Worm (Caenorhabditis elegans) whole organism, L3 larva: Measurements from ENCODE around the gene rnp-7.

Experiments
- R02D3.7 ChIP-seq: fragments of 150-350 bp; optimal IDR thresholded peaks from 2 replicates; lab custom pipeline; 2014; ENCODE audit warnings: missing biosample characterization, missing genetic modification characterization
- ZK546.5 ChIP-seq: sonication (generic microtip); optimal IDR thresholded peaks from 2 replicates; lab custom pipeline; 2017; ENCODE audit warnings: missing biosample characterization, missing genetic modification characterization
- aly-2 ChIP-seq: fragments of 150-350 bp; optimal IDR thresholded peaks from 2 replicates; lab custom pipeline; 2014; ENCODE audit warnings: missing biosample characterization, missing genetic modification characterization
- ama-1 ChIP-seq: fragments of 150-350 bp; optimal IDR thresholded peaks from 2 replicates; lab custom pipeline; 2018
- ceh-16 ChIP-seq: sonication (generic microtip); optimal IDR thresholded peaks from 2 replicates; lab custom pipeline; 2017; ENCODE audit warnings: missing biosample characterization, missing genetic modification characterization
- ceh-28 ChIP-seq: fragments of 150-350 bp; optimal IDR thresholded peaks from 2 replicates; lab custom pipeline; 2014; ENCODE audit warnings: missing biosample characterization, missing genetic modification reagents, missing genetic modification characterization
- ceh-82 ChIP-seq: fragments of 150-350 bp; optimal IDR thresholded peaks from 2 replicates; lab custom pipeline; 2014; ENCODE audit warnings: missing biosample characterization, missing genetic modification characterization
- ceh-9 ChIP-seq: sonication (generic microtip); optimal IDR thresholded peaks from 2 replicates; lab custom pipeline; 2018; ENCODE audit warnings: missing biosample characterization, missing genetic modification characterization
- daf-12 ChIP-seq: fragments of 150-350 bp; optimal IDR thresholded peaks from 2 replicates; lab custom pipeline; 2014; ENCODE audit warnings: missing biosample characterization, missing genetic modification reagents, missing genetic modification characterization
- egl-27 ChIP-seq: sonication (generic microtip); optimal IDR thresholded peaks from 4 replicates; lab custom pipeline; 2017; ENCODE audit warnings: missing biosample characterization, missing genetic modification reagents, missing genetic modification characterization
- egl-5 ChIP-seq: fragments of 150-350 bp; optimal IDR thresholded peaks from 2 replicates; lab custom pipeline; 2017; ENCODE audit warnings: missing biosample characterization, missing genetic modification reagents, missing genetic modification characterization, inconsistent platforms
- elt-1 ChIP-seq: fragments of 150-350 bp; optimal IDR thresholded peaks from 2 replicates; lab custom pipeline; 2014; ENCODE audit warnings: missing biosample characterization, missing genetic modification characterization
- elt-2 ChIP-seq: sonication (generic microtip); optimal IDR thresholded peaks from 2 replicates; lab custom pipeline; 2016; ENCODE audit warnings: missing genetic modification reagents, mild to moderate bottlenecking, missing genetic modification characterization, missing compliant biosample characterization
- elt-3 ChIP-seq, 3 experiments: fragments of 150-350 bp in 1 of 3; sonication (generic microtip) in 2 of 3; optimal IDR thresholded peaks; 2 replicates in 2 of 3; 4 replicates in 1 of 3; lab custom pipeline; 2014 to 2017; ENCODE audit warnings: missing biosample characterization in 3 of 3, missing genetic modification characterization in 3 of 3
- eor-1 ChIP-seq, 2 experiments: fragments of 150-350 bp; optimal IDR thresholded peaks; 2 replicates each; lab custom pipeline; 2014 to 2018; ENCODE audit warnings: missing biosample characterization in 2 of 2, missing genetic modification characterization in 2 of 2
- fkh-10 ChIP-seq: sonication (generic microtip); optimal IDR thresholded peaks from 2 replicates; lab custom pipeline; 2017; ENCODE audit warnings: missing biosample characterization, missing genetic modification reagents, missing genetic modification characterization
- fkh-2 ChIP-seq: fragments of 150-350 bp; optimal IDR thresholded peaks from 2 replicates; lab custom pipeline; 2014; ENCODE audit warnings: missing biosample characterization, missing genetic modification reagents, missing genetic modification characterization
- fos-1 ChIP-seq: fragments of 150-350 bp; optimal IDR thresholded peaks from 2 replicates; lab custom pipeline; 2014; ENCODE audit warnings: missing biosample characterization, missing genetic modification characterization
- hmg-11 ChIP-seq: sonication (generic microtip); optimal IDR thresholded peaks from 2 replicates; lab custom pipeline; 2016; ENCODE audit warnings: missing genetic modification characterization, missing compliant biosample characterization
- jun-1 ChIP-seq: fragments of 150-350 bp; optimal IDR thresholded peaks from 2 replicates; lab custom pipeline; 2014; ENCODE audit warnings: missing biosample characterization, missing genetic modification reagents, missing genetic modification characterization
- lin-15B ChIP-seq: fragments of 150-350 bp; optimal IDR thresholded peaks from 2 replicates; lab custom pipeline; 2014; ENCODE audit warnings: missing biosample characterization, missing genetic modification characterization
- lin-39 ChIP-seq: fragments of 150-350 bp; optimal IDR thresholded peaks from 2 replicates; lab custom pipeline; 2018; ENCODE audit warnings: missing biosample characterization, missing genetic modification reagents, missing genetic modification characterization
- lsy-12 ChIP-seq: sonication (generic microtip); optimal IDR thresholded peaks from 2 replicates; lab custom pipeline; 2016; ENCODE audit warnings: mild to moderate bottlenecking, missing genetic modification characterization, missing compliant biosample characterization
- mdl-1 ChIP-seq: fragments of 150-350 bp; optimal IDR thresholded peaks from 2 replicates; lab custom pipeline; 2014; ENCODE audit warnings: missing biosample characterization, missing genetic modification characterization
- mml-1 ChIP-seq: fragments of 150-350 bp; sonication (generic microtip); optimal IDR thresholded peaks from 3 replicates; lab custom pipeline; 2014; ENCODE audit warnings: missing biosample characterization, missing genetic modification characterization
- nfya-1 ChIP-seq: sonication (generic microtip); optimal IDR thresholded peaks from 2 replicates; lab custom pipeline; 2017; ENCODE audit warnings: missing genetic modification characterization, mild to moderate bottlenecking, missing compliant biosample characterization, antibody characterized with exemption, moderate library complexity; ENCODE audit not compliant: insufficient read depth
- nhr-11 ChIP-seq: fragments of 150-350 bp; optimal IDR thresholded peaks from 2 replicates; lab custom pipeline; 2014; ENCODE audit warnings: missing biosample characterization, missing genetic modification characterization
- nhr-12 ChIP-seq: fragments of 150-350 bp; optimal IDR thresholded peaks from 2 replicates; lab custom pipeline; 2014; ENCODE audit warnings: missing biosample characterization, missing genetic modification characterization
- nhr-23 ChIP-seq: fragments of 150-350 bp; optimal IDR thresholded peaks from 2 replicates; lab custom pipeline; 2014; ENCODE audit warnings: missing biosample characterization, missing genetic modification reagents, missing genetic modification characterization
- nhr-237 ChIP-seq: fragments of 150-350 bp; optimal IDR thresholded peaks from 2 replicates; lab custom pipeline; 2014; ENCODE audit warnings: missing biosample characterization, missing genetic modification characterization
- nhr-25 ChIP-seq: sonication (generic microtip); optimal IDR thresholded peaks from 2 replicates; lab custom pipeline; 2017; ENCODE audit warnings: missing biosample characterization, missing genetic modification characterization
- nhr-28 ChIP-seq: fragments of 150-350 bp; optimal IDR thresholded peaks from 2 replicates; lab custom pipeline; 2014; ENCODE audit warnings: missing biosample characterization, missing genetic modification characterization
- nhr-43 ChIP-seq: sonication (generic microtip); optimal IDR thresholded peaks from 2 replicates; lab custom pipeline; 2016; ENCODE audit warnings: mild to moderate bottlenecking, missing genetic modification characterization, missing compliant biosample characterization; ENCODE audit not compliant: poor library complexity, severe bottlenecking
- nhr-67 ChIP-seq: fragments of 150-350 bp; optimal IDR thresholded peaks from 2 replicates; lab custom pipeline; 2014; ENCODE audit warnings: missing biosample characterization, missing genetic modification characterization
- nhr-76 ChIP-seq: fragments of 150-350 bp; sonication (generic microtip); optimal IDR thresholded peaks from 5 replicates; lab custom pipeline; 2014; ENCODE audit warnings: missing biosample characterization, missing genetic modification characterization
- nhr-77 ChIP-seq: fragments of 150-350 bp; optimal IDR thresholded peaks from 2 replicates; lab custom pipeline; 2014; ENCODE audit warnings: missing biosample characterization, missing genetic modification characterization
- pha-4 ChIP-seq: fragments of 150-350 bp; optimal IDR thresholded peaks from 2 replicates; lab custom pipeline; 2014; ENCODE audit warnings: missing biosample characterization, missing genetic modification reagents, missing genetic modification characterization
- pqm-1 ChIP-seq: fragments of 150-350 bp; optimal IDR thresholded peaks from 2 replicates; lab custom pipeline; 2017; ENCODE audit warnings: missing biosample characterization, missing genetic modification characterization, inconsistent platforms
- sea-2 ChIP-seq: fragments of 150-350 bp; sonication (generic microtip); optimal IDR thresholded peaks from 4 replicates; lab custom pipeline; 2014; ENCODE audit warnings: missing biosample characterization, missing genetic modification reagents, missing genetic modification characterization
- skn-1 ChIP-seq: fragments of 150-350 bp; optimal IDR thresholded peaks from 2 replicates; lab custom pipeline; 2014; ENCODE audit warnings: missing biosample characterization, missing genetic modification characterization
- snpc-4 ChIP-seq: fragments of 150-350 bp; optimal IDR thresholded peaks from 2 replicates; lab custom pipeline; 2014; ENCODE audit warnings: missing biosample characterization, missing genetic modification characterization
- tbx-2 ChIP-seq: sonication (generic microtip); optimal IDR thresholded peaks from 2 replicates; lab custom pipeline; 2016; ENCODE audit warnings: mild to moderate bottlenecking, missing genetic modification characterization, missing compliant biosample characterization
- unc-39 ChIP-seq: sonication (generic microtip); optimal IDR thresholded peaks from 4 replicates; lab custom pipeline; 2017; ENCODE audit warnings: missing biosample characterization, missing genetic modification characterization
- unc-62 ChIP-seq: fragments of 150-350 bp; sonication (generic microtip); optimal IDR thresholded peaks from 4 replicates; lab custom pipeline; 2014; ENCODE audit warnings: missing biosample characterization, missing genetic modification reagents, missing genetic modification characterization
- zag-1 ChIP-seq: fragments of 150-350 bp; optimal IDR thresholded peaks from 2 replicates; lab custom pipeline; 2014; ENCODE audit warnings: missing biosample characterization, missing genetic modification characterization
- ztf-11 ChIP-seq: fragments of 150-350 bp; optimal IDR thresholded peaks from 2 replicates; lab custom pipeline; 2014; ENCODE audit warnings: missing biosample characterization, missing genetic modification characterization
- ztf-4 ChIP-seq: fragments of 150-350 bp; optimal IDR thresholded peaks from 2 replicates; lab custom pipeline; 2014; ENCODE audit warnings: missing biosample characterization, missing genetic modification characterization

rnp-7 gene

DNA sequence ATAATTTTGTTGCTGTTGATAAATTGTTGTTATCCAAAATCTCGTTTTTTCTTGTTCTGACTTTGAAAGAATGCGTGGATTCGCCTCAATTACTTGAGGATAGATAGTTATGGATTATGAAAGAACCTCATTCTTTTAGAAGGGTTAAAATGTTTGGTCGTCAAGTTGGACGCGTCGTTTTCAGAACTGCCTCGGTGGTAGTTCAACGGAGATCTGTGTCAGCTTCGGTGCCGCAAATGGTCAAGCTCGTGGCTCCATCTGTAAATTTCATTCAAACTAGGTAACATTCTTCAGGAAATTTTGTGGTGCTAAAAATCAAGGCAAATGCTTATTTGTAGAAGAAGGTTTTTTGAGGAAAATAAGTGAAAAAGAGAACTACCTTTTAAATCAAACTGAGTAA, 19.7 kb upstream of the rnp-7 start, which contains the start of gene ndab-2:
Gene ndab-2 (plus strand): TSS at position 140 of the 400 bp plus-strand sequence.
- TF ChIP-seq elt-2 (tag; lab: Kevin White, UChicago) (no peak), ama-1 (lab: Kevin White, UChicago) (peak; percentile 66)

DNA sequence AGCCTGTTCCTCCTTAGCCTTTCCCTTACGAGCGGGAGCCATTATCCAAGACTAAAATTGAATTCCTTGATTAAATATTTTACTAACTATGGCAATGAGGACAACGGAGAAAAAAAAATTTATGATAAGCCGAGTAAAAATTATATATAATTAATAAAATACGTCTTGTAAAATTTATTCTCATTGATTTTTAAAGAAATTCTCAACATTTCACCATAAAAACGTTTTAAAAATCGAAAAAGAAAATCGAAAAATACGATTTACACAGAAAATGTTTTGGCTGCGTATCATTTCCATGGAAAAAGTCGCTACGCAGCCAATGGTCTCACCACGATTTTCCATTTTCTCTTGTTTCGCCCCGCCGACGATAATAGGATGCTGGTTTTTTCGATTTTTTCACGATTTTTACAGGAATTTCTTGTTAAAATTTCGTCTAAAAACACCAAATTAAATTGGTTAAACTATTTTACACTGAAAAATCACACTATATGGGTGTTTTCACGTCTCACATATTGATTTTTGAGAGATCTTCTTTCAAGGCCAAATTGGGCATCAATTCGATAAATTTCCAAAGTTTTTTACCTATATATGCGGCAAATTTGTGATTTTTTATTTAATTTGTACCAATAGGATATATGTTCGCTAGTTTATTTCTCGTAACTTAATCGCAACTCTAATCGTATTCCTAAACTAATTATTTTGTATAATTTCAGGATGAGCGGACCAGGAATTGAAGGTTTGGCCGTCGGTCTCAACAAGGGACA, 18.8 kb upstream of the rnp-7 start, which contains the start of the genes rps-14 and rpl-36:
Gene rps-14 (minus strand): TSS at position 51 of the 764 bp plus-strand sequence.
Gene rpl-36 (plus strand): TSS at position 714 of the 764 bp plus-strand sequence.
- TF ChIP-seq lsy-12 (tag; lab: Kevin White, UChicago) (peak; percentile 91), ama-1 (lab: Kevin White, UChicago) (peak; percentile 85), nhr-77 (tag; lab: Kevin White, UChicago) (no peak), nhr-11 (tag; lab: Kevin White, UChicago) (peak; percentile 61), lin-15B (tag; lab: Kevin White, UChicago) (peak; percentile 96), fos-1 (tag; lab: Kevin White, UChicago) (no peak), eor-1 (tag; optimal IDR thresholded peaks at IDR 0.05; lab: Kevin White, UChicago) (no peak), nhr-76 (tag; lab: Kevin White, UChicago) (peak; percentile 8), unc-39 (tag; lab: Kevin White, UChicago) (no peak), mml-1 (tag; lab: Kevin White, UChicago) (no peak), ceh-9 (tag; lab: Kevin White, UChicago) (no peak), jun-1 (tag; lab: Kevin White, UChicago) (peak; percentile 72), sea-2 (no peak), nhr-43 (tag; lab: Kevin White, UChicago) (peak; percentile 68), daf-12 (tag; lab: Kevin White, UChicago) (no peak), nhr-67 (tag; lab: Kevin White, UChicago) (no peak), skn-1 (tag; lab: Kevin White, UChicago) (peak; percentile 90), zag-1 (no peak), egl-5 (tag; lab: Kevin White, UChicago) (peak; percentile 78), pha-4 (tag; lab: Kevin White, UChicago) (peak; percentile 96), elt-2 (tag; lab: Kevin White, UChicago) (peak; percentile 61), egl-27 (tag; lab: Kevin White, UChicago) (peak; percentile 81), mdl-1 (tag; lab: Kevin White, UChicago) (no peak), nhr-23 (tag; lab: Kevin White, UChicago) (peak; percentile 94), ztf-4 (tag; lab: Kevin White, UChicago) (peak; percentile 62), elt-1 (tag; lab: Kevin White, UChicago) (peak; percentile 33), fkh-10 (GFP tag; lab: Kevin White, UChicago) (peak; percentile 61), ceh-82 (tag; lab: Kevin White, UChicago) (no peak), nhr-28 (tag; lab: Kevin White, UChicago) (no peak), pqm-1 (tag; lab: Kevin White, UChicago) (peak; percentile 78), nhr-25 (tag; lab: Kevin White, UChicago) (peak; percentile 95), hmg-11 (tag; lab: Kevin White, UChicago) (peak; percentile 67), ceh-16 (tag; lab: Kevin White, UChicago) (no peak), tbx-2 (peak; percentile 30), R02D3.7 (peak; percentile 84), snpc-4 (tag; lab: Kevin White, UChicago) (peak; percentile 65), ZK546.5 (tag; lab: Kevin White, UChicago) (peak; percentile 74), aly-2 (no peak), nfya-1 (peak; percentile 96), nhr-12 (tag; lab: Kevin White, UChicago) (no peak), ceh-28 (peak; percentile 40), unc-62 (GFP tag; lab: Kevin White, UChicago) (no peak), lin-39 (peak; percentile 93), elt-3 (tag; optimal IDR thresholded peaks at IDR 0.05; lab: Kevin White, UChicago) (no peak), nhr-237 (no peak), ztf-11 (no peak), fkh-2 (tag; lab: Kevin White, UChicago) (no peak)
